Comparison of ENCODE assay signal across 1 fruit fly cellular context in the genomic region with DNA sequence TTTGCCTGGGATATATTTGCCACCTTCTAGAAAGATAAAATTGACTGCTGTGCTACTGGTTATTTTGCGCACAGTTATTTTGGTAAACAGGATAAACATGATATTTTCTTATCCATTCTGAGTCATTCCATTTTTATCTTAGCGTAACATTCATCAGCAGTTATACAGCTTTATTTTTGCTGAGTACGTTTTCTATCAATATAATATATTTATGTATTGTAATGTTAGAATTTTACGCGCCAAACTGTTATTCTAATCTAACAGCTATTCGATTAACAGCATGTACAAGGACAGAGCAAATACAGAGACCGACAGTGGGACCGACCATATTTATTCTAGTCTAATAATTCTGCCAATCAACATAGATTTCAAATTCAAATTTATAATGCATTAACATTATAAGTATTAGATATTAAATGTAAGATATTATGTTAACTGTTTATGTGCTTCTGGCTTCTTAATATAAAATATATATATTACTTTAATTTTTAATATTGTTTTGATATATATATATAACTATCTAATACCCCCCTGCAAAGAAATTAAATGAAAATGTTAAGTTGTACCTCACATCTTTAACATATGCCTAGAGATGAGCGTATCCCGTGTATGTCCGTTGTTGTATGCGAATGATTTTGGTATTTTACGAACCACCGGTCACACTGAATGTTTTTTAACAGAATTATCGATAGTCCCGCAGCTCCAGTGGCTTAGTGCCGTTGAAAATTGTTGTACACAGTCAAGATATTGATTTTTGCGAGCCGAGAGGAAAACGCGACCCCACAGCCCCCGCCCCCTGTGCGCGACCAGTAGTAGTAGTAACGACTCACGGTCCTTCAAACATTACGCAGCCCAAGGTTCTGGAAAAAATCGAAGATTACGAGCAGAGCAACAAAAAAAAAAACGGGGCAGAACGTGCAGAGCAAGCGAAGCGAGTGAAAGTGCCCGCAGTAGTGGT.
TF ChIP-seq lines count a peak whose summit lies in the region.

A gene (plus strand): TSS at position 689 of the 958 bp plus-strand sequence.

TF ChIP-seq in whole organism, embryonic, 481 proteins besides CTCF, POLR2A, EP300 and RAD21 (continued from another document and continues in another):
- 0 out of 2 replicates have a peak, but pooled peaks have one; percentile 12 for TF ChIP-seq wdn (GFP tag; IDR thresholded peaks at IDR 0.05; lab: Robert Waterston, UW)
- peak; percentile 27; the same call in 1 of the 2 replicates for TF ChIP-seq Ada2b (GFP tag; IDR thresholded peaks at IDR 0.05; lab: Robert Waterston, UW)
- no peak for TF ChIP-seq jigr1 (GFP tag; IDR thresholded peaks at IDR 0.05; lab: Robert Waterston, UW)
- peak; percentile 43 for TF ChIP-seq HmgZ (tag; optimal IDR thresholded peaks at IDR 0.05; lab: Kevin White, UChicago)
- TF ChIP-seq shn (GFP tag; optimal IDR thresholded peaks at IDR 0.05; lab: Kevin White, UChicago): no peak
- TF ChIP-seq lbe (GFP tag; optimal IDR thresholded peaks at IDR 0.05; lab: Kevin White, UChicago): no peak
- TF ChIP-seq BEAF-32 (GFP tag; optimal IDR thresholded peaks at IDR 0.05; lab: Kevin White, UChicago): peak; percentile 87
- peak; percentile 43; the same call in 1 of the 2 replicates for TF ChIP-seq E2f1 (GFP tag; IDR thresholded peaks at IDR 0.05; lab: Robert Waterston, UW)
- peak; percentile 48; the same call in 2 of the 3 replicates for TF ChIP-seq CG11695 (GFP tag; IDR thresholded peaks at IDR 0.05; lab: Robert Waterston, UW)
- TF ChIP-seq ham (GFP tag; IDR thresholded peaks at IDR 0.05; lab: Robert Waterston, UW): no peak
- TF ChIP-seq CG14050 (GFP tag; IDR thresholded peaks at IDR 0.05; lab: Robert Waterston, UW): 0 out of 3 replicates have a peak, but pooled peaks have one; percentile 27
- peak; percentile 61 for TF ChIP-seq CG4617 (GFP tag; optimal IDR thresholded peaks at IDR 0.05; lab: Kevin White, UChicago; ENCODE audit: borderline replicate concordance)
- no peak for TF ChIP-seq eyg (GFP tag; optimal IDR thresholded peaks at IDR 0.05; lab: Kevin White, UChicago)
- peak; percentile 79 for TF ChIP-seq row (GFP tag; IDR thresholded peaks at IDR 0.05; lab: Robert Waterston, UW)
- peak; percentile 67; the same call in 2 of the 3 replicates for TF ChIP-seq CG7963 (GFP tag; IDR thresholded peaks at IDR 0.05; lab: Robert Waterston, UW; ENCODE audit: partially characterized antibody)
- no peak for TF ChIP-seq CG31388 (GFP tag; optimal IDR thresholded peaks at IDR 0.05; lab: Kevin White, UChicago)
- peak in 1 of 3 experiments; percentile 15 for TF ChIP-seq Stat92E (GFP tag; optimal IDR thresholded peaks at IDR 0.05; lab: Kevin White, UChicago)
- no peak; the same call in 2 of the 3 replicates for TF ChIP-seq ci (GFP tag; IDR thresholded peaks at IDR 0.05; lab: Robert Waterston, UW)
- no peak for TF ChIP-seq lov (optimal IDR thresholded peaks at IDR 0.05; lab: Kevin White, UChicago)
- TF ChIP-seq lov (GFP tag; IDR thresholded peaks at IDR 0.05; lab: Robert Waterston, UW): no peak
- TF ChIP-seq odd (GFP tag; optimal IDR thresholded peaks at IDR 0.05; lab: Kevin White, UChicago): no peak
- no peak for TF ChIP-seq chn (GFP tag; optimal IDR thresholded peaks at IDR 0.05; lab: Kevin White, UChicago)
- peak; percentile 18 for TF ChIP-seq Sin3A (optimal IDR thresholded peaks at IDR 0.05; lab: Kevin White, UChicago)
- no peak for TF ChIP-seq ase (GFP tag; IDR thresholded peaks at IDR 0.05; lab: Robert Waterston, UW)
- TF ChIP-seq mam (GFP tag; optimal IDR thresholded peaks at IDR 0.05; lab: Kevin White, UChicago): peak; percentile 8
- peak; percentile 59; the same call in 2 of the 3 replicates for TF ChIP-seq CG6791 (GFP tag; IDR thresholded peaks at IDR 0.05; lab: Robert Waterston, UW; ENCODE audit: partially characterized antibody)
- peak; percentile 53 for TF ChIP-seq Dp (GFP tag; optimal IDR thresholded peaks at IDR 0.05; lab: Kevin White, UChicago)
- TF ChIP-seq CG14441 (GFP tag; IDR thresholded peaks at IDR 0.05; lab: Robert Waterston, UW): peak; percentile 67
- TF ChIP-seq dpn (GFP tag; optimal IDR thresholded peaks at IDR 0.05; lab: Kevin White, UChicago): peak in 1 of 2 experiments; percentile 54
- TF ChIP-seq inv (GFP tag; IDR thresholded peaks at IDR 0.05; lab: Robert Waterston, UW; ENCODE audit: partially characterized antibody): peak; percentile 78
- TF ChIP-seq CG4730 (GFP tag; IDR thresholded peaks at IDR 0.05; lab: Robert Waterston, UW): no peak
- TF ChIP-seq CG9215 (GFP tag; IDR thresholded peaks at IDR 0.05; lab: Robert Waterston, UW): 0 out of 2 replicates have a peak, but pooled peaks have one; percentile 7
- TF ChIP-seq CG10209 (GFP tag; optimal IDR thresholded peaks at IDR 0.05; lab: Kevin White, UChicago): peak; percentile 32
- TF ChIP-seq Nf-YC (tag; optimal IDR thresholded peaks at IDR 0.05; lab: Kevin White, UChicago): peak; percentile 78
- no peak for TF ChIP-seq NC2β (GFP tag; optimal IDR thresholded peaks at IDR 0.05; lab: Kevin White, UChicago)
- TF ChIP-seq CG2678 (tag; optimal IDR thresholded peaks at IDR 0.05; lab: Kevin White, UChicago): peak; percentile 75
- TF ChIP-seq CG13296 (GFP tag; optimal IDR thresholded peaks at IDR 0.05; lab: Kevin White, UChicago): peak; percentile 14
- peak; percentile 68 for TF ChIP-seq Dll (GFP tag; IDR thresholded peaks at IDR 0.05; lab: Robert Waterston, UW; ENCODE audit: partially characterized antibody)
- no peak for TF ChIP-seq Kr (GFP tag; optimal IDR thresholded peaks at IDR 0.05; lab: Kevin White, UChicago)
- TF ChIP-seq chinmo (GFP tag; IDR thresholded peaks at IDR 0.05; lab: Robert Waterston, UW; ENCODE audit: partially characterized antibody): 0 out of 4 replicates have a peak, but pooled peaks have one; percentile 14
- no peak; the same call in 1 of the 2 replicates for TF ChIP-seq tna (GFP tag; IDR thresholded peaks at IDR 0.05; lab: Robert Waterston, UW; ENCODE audit: partially characterized antibody)
- peak; percentile 35 for TF ChIP-seq Rfx (GFP tag; IDR thresholded peaks at IDR 0.05; lab: Robert Waterston, UW)
- TF ChIP-seq CG7839 (tag; optimal IDR thresholded peaks at IDR 0.05; lab: Kevin White, UChicago): peak; percentile 65
- TF ChIP-seq CG18262 (tag; optimal IDR thresholded peaks at IDR 0.05; lab: Kevin White, UChicago): peak; percentile 76
- peak; percentile 59 for TF ChIP-seq phol (tag; optimal IDR thresholded peaks at IDR 0.05; lab: Kevin White, UChicago)
- peak; percentile 4; the same call in 1 of the 3 replicates for TF ChIP-seq CG11456 (GFP tag; IDR thresholded peaks at IDR 0.05; lab: Robert Waterston, UW)
- peak; percentile 28 for TF ChIP-seq CG10979 (tag; optimal IDR thresholded peaks at IDR 0.05; lab: Kevin White, UChicago)
- no peak for TF ChIP-seq CG10565 (GFP tag; optimal IDR thresholded peaks at IDR 0.05; lab: Kevin White, UChicago)
- TF ChIP-seq gcm (GFP tag; optimal IDR thresholded peaks at IDR 0.05; lab: Kevin White, UChicago): peak; percentile 44
- TF ChIP-seq onecut (GFP tag; IDR thresholded peaks at IDR 0.05; lab: Robert Waterston, UW): peak; percentile 100
- peak; percentile 27 for TF ChIP-seq Dek (tag; optimal IDR thresholded peaks at IDR 0.05; lab: Kevin White, UChicago)
- peak; percentile 58 for TF ChIP-seq MBD-R2 (GFP tag; IDR thresholded peaks at IDR 0.05; lab: Robert Waterston, UW)
- TF ChIP-seq sc (optimal IDR thresholded peaks at IDR 0.05; lab: Kevin White, UChicago): no peak
- TF ChIP-seq sc (GFP tag; optimal IDR thresholded peaks at IDR 0.05; lab: Kevin White, UChicago): no peak
- TF ChIP-seq Oaz (GFP tag; IDR thresholded peaks at IDR 0.05; lab: Robert Waterston, UW): no peak
- peak; percentile 24 for TF ChIP-seq kah (GFP tag; optimal IDR thresholded peaks at IDR 0.05; lab: Kevin White, UChicago)
- no peak for TF ChIP-seq kay (GFP tag; optimal IDR thresholded peaks at IDR 0.05; lab: Kevin White, UChicago)
- peak; percentile 74 for TF ChIP-seq knrl (GFP tag; IDR thresholded peaks at IDR 0.05; lab: Robert Waterston, UW; ENCODE audit: partially characterized antibody)
- TF ChIP-seq CG2116 (GFP tag; optimal IDR thresholded peaks at IDR 0.05; lab: Kevin White, UChicago): peak; percentile 65
- no peak for TF ChIP-seq Trl (optimal IDR thresholded peaks at IDR 0.05; lab: Kevin White, UChicago)
- TF ChIP-seq Trl (GFP tag; optimal IDR thresholded peaks at IDR 0.05; lab: Kevin White, UChicago): no peak
- no peak for TF ChIP-seq Ssrp (tag; optimal IDR thresholded peaks at IDR 0.05; lab: Kevin White, UChicago)
- no peak for TF ChIP-seq CG31224 (GFP tag; IDR thresholded peaks at IDR 0.05; lab: Robert Waterston, UW)
- no peak for TF ChIP-seq CG9876 (GFP tag; optimal IDR thresholded peaks at IDR 0.05; lab: Kevin White, UChicago)
- TF ChIP-seq hth (optimal IDR thresholded peaks at IDR 0.05; lab: Kevin White, UChicago): no peak
- no peak for TF ChIP-seq HLHmδ (GFP tag; optimal IDR thresholded peaks at IDR 0.05; lab: Kevin White, UChicago)
- no peak for TF ChIP-seq sens-2 (GFP tag; IDR thresholded peaks at IDR 0.05; lab: Robert Waterston, UW)
- TF ChIP-seq CG7372 (GFP tag; IDR thresholded peaks at IDR 0.05; lab: Robert Waterston, UW): no peak
- TF ChIP-seq toy (GFP tag; IDR thresholded peaks at IDR 0.05; lab: Robert Waterston, UW): no peak
- no peak for TF ChIP-seq Bteb2 (GFP tag; optimal IDR thresholded peaks at IDR 0.05; lab: Kevin White, UChicago)
- TF ChIP-seq CG2889 (GFP tag; IDR thresholded peaks at IDR 0.05; lab: Robert Waterston, UW): no peak
- TF ChIP-seq CG16863 (GFP tag; optimal IDR thresholded peaks at IDR 0.05; lab: Kevin White, UChicago): no peak
- no peak for TF ChIP-seq CG14014 (GFP tag; IDR thresholded peaks at IDR 0.05; lab: Robert Waterston, UW)
- no peak for TF ChIP-seq fd96Cb (tag; optimal IDR thresholded peaks at IDR 0.05; lab: Kevin White, UChicago)
- peak; percentile 66 for TF ChIP-seq grau (tag; optimal IDR thresholded peaks at IDR 0.05; lab: Kevin White, UChicago)
- peak; percentile 27 for TF ChIP-seq CG8281 (tag; optimal IDR thresholded peaks at IDR 0.05; lab: Kevin White, UChicago)
- TF ChIP-seq Fer2 (tag; optimal IDR thresholded peaks at IDR 0.05; lab: Kevin White, UChicago): no peak
- peak; percentile 66 for TF ChIP-seq CG15514 (GFP tag; optimal IDR thresholded peaks at IDR 0.05; lab: Kevin White, UChicago)
- TF ChIP-seq Drgx (GFP tag; IDR thresholded peaks at IDR 0.05; lab: Robert Waterston, UW): peak; percentile 58
- no peak for TF ChIP-seq al (GFP tag; IDR thresholded peaks at IDR 0.05; lab: Robert Waterston, UW)
- TF ChIP-seq tap (tag; optimal IDR thresholded peaks at IDR 0.05; lab: Kevin White, UChicago): peak; percentile 58
- TF ChIP-seq Fer3 (tag; optimal IDR thresholded peaks at IDR 0.05; lab: Kevin White, UChicago): peak; percentile 41
- no peak for TF ChIP-seq gce (GFP tag; IDR thresholded peaks at IDR 0.05; lab: Robert Waterston, UW)
- TF ChIP-seq scrt (GFP tag; optimal IDR thresholded peaks at IDR 0.05; lab: Kevin White, UChicago): peak; percentile 32
- no peak for TF ChIP-seq mirr (GFP tag; optimal IDR thresholded peaks at IDR 0.05; lab: Kevin White, UChicago)
- no peak for TF ChIP-seq CG6683 (GFP tag; optimal IDR thresholded peaks at IDR 0.05; lab: Kevin White, UChicago)
- TF ChIP-seq CG13775 (GFP tag; optimal IDR thresholded peaks at IDR 0.05; lab: Kevin White, UChicago): peak; percentile 24
- no peak for TF ChIP-seq CG12769 (tag; optimal IDR thresholded peaks at IDR 0.05; lab: Kevin White, UChicago)
- no peak for TF ChIP-seq CG5953 (GFP tag; IDR thresholded peaks at IDR 0.05; lab: Robert Waterston, UW)
- TF ChIP-seq Meics (GFP tag; optimal IDR thresholded peaks at IDR 0.05; lab: Kevin White, UChicago): peak; percentile 61
- no peak for TF ChIP-seq pb (GFP tag; optimal IDR thresholded peaks at IDR 0.05; lab: Kevin White, UChicago)
- TF ChIP-seq CG1603 (tag; optimal IDR thresholded peaks at IDR 0.05; lab: Kevin White, UChicago): peak; percentile 70
- TF ChIP-seq CG3838 (GFP tag; optimal IDR thresholded peaks at IDR 0.05; lab: Kevin White, UChicago): peak; percentile 32
- peak; percentile 73 for TF ChIP-seq CG11504 (tag; optimal IDR thresholded peaks at IDR 0.05; lab: Kevin White, UChicago)
- no peak for TF ChIP-seq CrebB (tag; optimal IDR thresholded peaks at IDR 0.05; lab: Kevin White, UChicago)
- peak; percentile 42; the same call in 1 of the 2 replicates for TF ChIP-seq CG42726 (GFP tag; IDR thresholded peaks at IDR 0.05; lab: Robert Waterston, UW; ENCODE audit: partially characterized antibody)
- TF ChIP-seq unc-4 (GFP tag; IDR thresholded peaks at IDR 0.05; lab: Robert Waterston, UW; ENCODE audit: partially characterized antibody): peak; percentile 67
- peak; percentile 63; the same call in 1 of the 2 replicates for TF ChIP-seq CG9932 (GFP tag; IDR thresholded peaks at IDR 0.05; lab: Robert Waterston, UW)
- peak; percentile 40 for TF ChIP-seq CG15601 (tag; optimal IDR thresholded peaks at IDR 0.05; lab: Kevin White, UChicago)
- TF ChIP-seq ac (GFP tag; optimal IDR thresholded peaks at IDR 0.05; lab: Kevin White, UChicago): no peak
- peak; percentile 65 for TF ChIP-seq gsb-n (tag; optimal IDR thresholded peaks at IDR 0.05; lab: Kevin White, UChicago)
- no peak for TF ChIP-seq Mad (GFP tag; optimal IDR thresholded peaks at IDR 0.05; lab: Kevin White, UChicago)
- no peak for TF ChIP-seq crc (GFP tag; optimal IDR thresholded peaks at IDR 0.05; lab: Kevin White, UChicago)
- TF ChIP-seq CG4282 (GFP tag; optimal IDR thresholded peaks at IDR 0.05; lab: Kevin White, UChicago): no peak
- no peak for TF ChIP-seq CG6765 (GFP tag; optimal IDR thresholded peaks at IDR 0.05; lab: Kevin White, UChicago)
- peak; percentile 73 for TF ChIP-seq CG12391 (tag; optimal IDR thresholded peaks at IDR 0.05; lab: Kevin White, UChicago)
- TF ChIP-seq CG9727 (GFP tag; optimal IDR thresholded peaks at IDR 0.05; lab: Kevin White, UChicago): peak; percentile 67
- no peak for TF ChIP-seq Nf-YA (GFP tag; IDR thresholded peaks at IDR 0.05; lab: Robert Waterston, UW)
- no peak for TF ChIP-seq Hr39 (optimal IDR thresholded peaks at IDR 0.05; lab: Kevin White, UChicago)
- TF ChIP-seq Oli (tag; optimal IDR thresholded peaks at IDR 0.05; lab: Kevin White, UChicago): peak; percentile 31
- no peak for TF ChIP-seq ash1 (GFP tag; optimal IDR thresholded peaks at IDR 0.05; lab: Kevin White, UChicago)
- TF ChIP-seq CG7556 (GFP tag; optimal IDR thresholded peaks at IDR 0.05; lab: Kevin White, UChicago): peak; percentile 55
- no peak for TF ChIP-seq CG9817 (tag; optimal IDR thresholded peaks at IDR 0.05; lab: Kevin White, UChicago)
- TF ChIP-seq CG1024 (GFP tag; IDR thresholded peaks at IDR 0.05; lab: Robert Waterston, UW): no peak
- TF ChIP-seq corto (GFP tag; optimal IDR thresholded peaks at IDR 0.05; lab: Kevin White, UChicago): no peak
- TF ChIP-seq HLH54F (GFP tag; optimal IDR thresholded peaks at IDR 0.05; lab: Kevin White, UChicago): no peak
- peak; percentile 53 for TF ChIP-seq lab (GFP tag; optimal IDR thresholded peaks at IDR 0.05; lab: Kevin White, UChicago)
- TF ChIP-seq zen (tag; optimal IDR thresholded peaks at IDR 0.05; lab: Kevin White, UChicago): peak; percentile 23
